Worm (Caenorhabditis elegans) whole organism, late embryonic: ENCODE results near the gene acr-10.

Source experiments
- C08G9.2 ChIP-seq: sonication (generic microtip); optimal IDR thresholded peaks from 2 replicates; lab custom pipeline; 2016; ENCODE audit warnings: mild to moderate bottlenecking, missing genetic modification characterization, moderate library complexity, missing compliant biosample characterization
- F13H6.1 ChIP-seq: sonication (generic microtip); optimal IDR thresholded peaks from 2 replicates; lab custom pipeline; 2016; ENCODE audit warnings: missing genetic modification characterization, missing compliant biosample characterization
- ama-1 ChIP-seq: fragments of 150-350 bp; optimal IDR thresholded peaks from 2 replicates; lab custom pipeline; 2014
- ceh-24 ChIP-seq: sonication (generic microtip); optimal IDR thresholded peaks from 2 replicates; lab custom pipeline; 2016; ENCODE audit warnings: mild to moderate bottlenecking, missing genetic modification characterization, missing compliant biosample characterization
- ceh-45 ChIP-seq: fragments of 200-800 bp; sonication (Bioruptor generic); IDR thresholded peaks from 2 replicates; pipeline ENCODE4 v1.3.6; 2022; ENCODE audit warnings: missing genetic modification reagents, missing genetic modification characterization, missing compliant biosample characterization
- ets-4 ChIP-seq: sonication (generic microtip); optimal IDR thresholded peaks from 2 replicates; lab custom pipeline; 2016; ENCODE audit warnings: missing genetic modification characterization, missing compliant biosample characterization
- fkh-6 ChIP-seq: sonication (generic microtip); optimal IDR thresholded peaks from 2 replicates; lab custom pipeline; 2016; ENCODE audit warnings: missing genetic modification characterization, missing compliant biosample characterization
- hlh-30 ChIP-seq: sonication (generic microtip); optimal IDR thresholded peaks from 2 replicates; lab custom pipeline; 2017; ENCODE audit warnings: antibody characterized with exemption, missing genetic modification characterization, missing compliant biosample characterization; ENCODE audit not compliant: insufficient read depth
- lim-6 ChIP-seq: sonication (generic microtip); optimal IDR thresholded peaks from 2 replicates; lab custom pipeline; 2016; ENCODE audit warnings: missing genetic modification characterization, missing compliant biosample characterization
- nhr-11 ChIP-seq: fragments of 150-350 bp; optimal IDR thresholded peaks from 2 replicates; lab custom pipeline; 2014; ENCODE audit warnings: missing biosample characterization, missing genetic modification characterization
- pha-4 ChIP-seq: fragments of 150-350 bp; optimal IDR thresholded peaks from 2 replicates; lab custom pipeline; 2018; ENCODE audit warnings: missing biosample characterization, missing genetic modification reagents, missing genetic modification characterization
- pqm-1 ChIP-seq: sonication (generic microtip); optimal IDR thresholded peaks from 2 replicates; lab custom pipeline; 2016; ENCODE audit warnings: missing genetic modification characterization, missing compliant biosample characterization
- tbx-7 ChIP-seq: sonication (generic microtip); optimal IDR thresholded peaks from 2 replicates; lab custom pipeline; 2016; ENCODE audit warnings: missing genotype, missing genetic modification characterization, missing compliant biosample characterization
- zip-5 ChIP-seq: sonication (generic microtip); optimal IDR thresholded peaks from 2 replicates; lab custom pipeline; 2016; ENCODE audit warnings: missing genetic modification characterization, missing compliant biosample characterization

DNA sequence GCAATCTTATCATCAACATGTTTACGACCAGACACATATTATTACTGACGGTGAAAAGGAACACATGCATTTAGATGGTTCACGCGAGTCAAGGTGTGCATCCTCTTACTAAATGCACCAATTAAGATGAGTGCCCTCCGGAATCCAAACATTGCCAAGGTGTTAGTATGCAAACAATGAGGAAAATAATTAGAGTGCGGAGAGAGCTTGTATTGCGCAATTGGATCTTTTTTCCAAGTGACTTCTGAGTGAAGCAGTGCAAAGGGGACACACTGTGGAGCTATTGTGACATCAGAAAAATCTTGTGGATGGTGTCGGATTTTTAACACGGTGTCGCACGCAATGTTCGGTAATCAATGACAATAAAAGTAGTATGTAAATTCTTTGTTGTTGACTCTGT, 44.8 kb upstream of the acr-10 start:
- TF ChIP-seq fkh-6 (tag; lab: Kevin White, UChicago) (no peak), ceh-24 (tag; lab: Kevin White, UChicago) (no peak), hlh-30 (tag; lab: Kevin White, UChicago) (no peak), pqm-1 (tag; lab: Kevin White, UChicago) (no peak), ets-4 (no peak), zip-5 (tag; lab: Kevin White, UChicago) (no peak), tbx-7 (tag; lab: Kevin White, UChicago) (no peak), ama-1 (lab: Kevin White, UChicago) (no peak), pha-4 (tag; lab: Kevin White, UChicago) (no peak), lim-6 (tag; lab: Kevin White, UChicago) (no peak), ceh-45 (GFP tag; lab: Robert Waterston, UW) (no peak), F13H6.1 (tag; lab: Kevin White, UChicago) (no peak), nhr-11 (tag; lab: Kevin White, UChicago) (no peak), C08G9.2 (no peak)
